Worm (Caenorhabditis elegans) whole organism, L3 larva: ENCODE data around the gene C02B8.7.

Experiments used
- R02D3.7 ChIP-seq: fragments of 150-350 bp; optimal IDR thresholded peaks from 2 replicates; lab custom pipeline; 2014; ENCODE audit warnings: missing biosample characterization, missing genetic modification characterization
- ZK546.5 ChIP-seq: sonication (generic microtip); optimal IDR thresholded peaks from 2 replicates; lab custom pipeline; 2017; ENCODE audit warnings: missing biosample characterization, missing genetic modification characterization
- ama-1 ChIP-seq: fragments of 150-350 bp; optimal IDR thresholded peaks from 2 replicates; lab custom pipeline; 2018
- ceh-16 ChIP-seq: sonication (generic microtip); optimal IDR thresholded peaks from 2 replicates; lab custom pipeline; 2017; ENCODE audit warnings: missing biosample characterization, missing genetic modification characterization
- ceh-28 ChIP-seq: fragments of 150-350 bp; optimal IDR thresholded peaks from 2 replicates; lab custom pipeline; 2014; ENCODE audit warnings: missing biosample characterization, missing genetic modification reagents, missing genetic modification characterization
- ceh-82 ChIP-seq: fragments of 150-350 bp; optimal IDR thresholded peaks from 2 replicates; lab custom pipeline; 2014; ENCODE audit warnings: missing biosample characterization, missing genetic modification characterization
- ceh-9 ChIP-seq: sonication (generic microtip); optimal IDR thresholded peaks from 2 replicates; lab custom pipeline; 2018; ENCODE audit warnings: missing biosample characterization, missing genetic modification characterization
- daf-12 ChIP-seq: fragments of 150-350 bp; optimal IDR thresholded peaks from 2 replicates; lab custom pipeline; 2014; ENCODE audit warnings: missing biosample characterization, missing genetic modification reagents, missing genetic modification characterization
- egl-27 ChIP-seq: sonication (generic microtip); optimal IDR thresholded peaks from 4 replicates; lab custom pipeline; 2017; ENCODE audit warnings: missing biosample characterization, missing genetic modification reagents, missing genetic modification characterization
- egl-5 ChIP-seq: fragments of 150-350 bp; optimal IDR thresholded peaks from 2 replicates; lab custom pipeline; 2017; ENCODE audit warnings: missing biosample characterization, missing genetic modification reagents, missing genetic modification characterization, inconsistent platforms
- elt-1 ChIP-seq: fragments of 150-350 bp; optimal IDR thresholded peaks from 2 replicates; lab custom pipeline; 2014; ENCODE audit warnings: missing biosample characterization, missing genetic modification characterization
- elt-2 ChIP-seq: sonication (generic microtip); optimal IDR thresholded peaks from 2 replicates; lab custom pipeline; 2016; ENCODE audit warnings: missing genetic modification reagents, mild to moderate bottlenecking, missing genetic modification characterization, missing compliant biosample characterization
- elt-3 ChIP-seq, 3 experiments: fragments of 150-350 bp in 1 of 3; sonication (generic microtip) in 2 of 3; optimal IDR thresholded peaks; 2 replicates in 2 of 3; 4 replicates in 1 of 3; lab custom pipeline; 2014 to 2017; ENCODE audit warnings: missing biosample characterization in 3 of 3, missing genetic modification characterization in 3 of 3
- eor-1 ChIP-seq, 2 experiments: fragments of 150-350 bp; optimal IDR thresholded peaks; 2 replicates each; lab custom pipeline; 2014 to 2018; ENCODE audit warnings: missing biosample characterization in 2 of 2, missing genetic modification characterization in 2 of 2
- fkh-10 ChIP-seq: sonication (generic microtip); optimal IDR thresholded peaks from 2 replicates; lab custom pipeline; 2017; ENCODE audit warnings: missing biosample characterization, missing genetic modification reagents, missing genetic modification characterization
- fkh-2 ChIP-seq: fragments of 150-350 bp; optimal IDR thresholded peaks from 2 replicates; lab custom pipeline; 2014; ENCODE audit warnings: missing biosample characterization, missing genetic modification reagents, missing genetic modification characterization
- fos-1 ChIP-seq: fragments of 150-350 bp; optimal IDR thresholded peaks from 2 replicates; lab custom pipeline; 2014; ENCODE audit warnings: missing biosample characterization, missing genetic modification characterization
- hmg-11 ChIP-seq: sonication (generic microtip); optimal IDR thresholded peaks from 2 replicates; lab custom pipeline; 2016; ENCODE audit warnings: missing genetic modification characterization, missing compliant biosample characterization
- jun-1 ChIP-seq: fragments of 150-350 bp; optimal IDR thresholded peaks from 2 replicates; lab custom pipeline; 2014; ENCODE audit warnings: missing biosample characterization, missing genetic modification reagents, missing genetic modification characterization
- lin-15B ChIP-seq: fragments of 150-350 bp; optimal IDR thresholded peaks from 2 replicates; lab custom pipeline; 2014; ENCODE audit warnings: missing biosample characterization, missing genetic modification characterization
- lin-39 ChIP-seq: fragments of 150-350 bp; optimal IDR thresholded peaks from 2 replicates; lab custom pipeline; 2018; ENCODE audit warnings: missing biosample characterization, missing genetic modification reagents, missing genetic modification characterization
- lsy-12 ChIP-seq: sonication (generic microtip); optimal IDR thresholded peaks from 2 replicates; lab custom pipeline; 2016; ENCODE audit warnings: mild to moderate bottlenecking, missing genetic modification characterization, missing compliant biosample characterization
- mdl-1 ChIP-seq: fragments of 150-350 bp; optimal IDR thresholded peaks from 2 replicates; lab custom pipeline; 2014; ENCODE audit warnings: missing biosample characterization, missing genetic modification characterization
- mml-1 ChIP-seq: fragments of 150-350 bp; sonication (generic microtip); optimal IDR thresholded peaks from 3 replicates; lab custom pipeline; 2014; ENCODE audit warnings: missing biosample characterization, missing genetic modification characterization
- nfya-1 ChIP-seq: sonication (generic microtip); optimal IDR thresholded peaks from 2 replicates; lab custom pipeline; 2017; ENCODE audit warnings: missing genetic modification characterization, mild to moderate bottlenecking, missing compliant biosample characterization, antibody characterized with exemption, moderate library complexity; ENCODE audit not compliant: insufficient read depth
- nhr-11 ChIP-seq: fragments of 150-350 bp; optimal IDR thresholded peaks from 2 replicates; lab custom pipeline; 2014; ENCODE audit warnings: missing biosample characterization, missing genetic modification characterization
- nhr-23 ChIP-seq: fragments of 150-350 bp; optimal IDR thresholded peaks from 2 replicates; lab custom pipeline; 2014; ENCODE audit warnings: missing biosample characterization, missing genetic modification reagents, missing genetic modification characterization
- nhr-237 ChIP-seq: fragments of 150-350 bp; optimal IDR thresholded peaks from 2 replicates; lab custom pipeline; 2014; ENCODE audit warnings: missing biosample characterization, missing genetic modification characterization
- nhr-25 ChIP-seq: sonication (generic microtip); optimal IDR thresholded peaks from 2 replicates; lab custom pipeline; 2017; ENCODE audit warnings: missing biosample characterization, missing genetic modification characterization
- nhr-28 ChIP-seq: fragments of 150-350 bp; optimal IDR thresholded peaks from 2 replicates; lab custom pipeline; 2014; ENCODE audit warnings: missing biosample characterization, missing genetic modification characterization
- nhr-43 ChIP-seq: sonication (generic microtip); optimal IDR thresholded peaks from 2 replicates; lab custom pipeline; 2016; ENCODE audit warnings: mild to moderate bottlenecking, missing genetic modification characterization, missing compliant biosample characterization; ENCODE audit not compliant: poor library complexity, severe bottlenecking
- nhr-67 ChIP-seq: fragments of 150-350 bp; optimal IDR thresholded peaks from 2 replicates; lab custom pipeline; 2014; ENCODE audit warnings: missing biosample characterization, missing genetic modification characterization
- nhr-76 ChIP-seq: fragments of 150-350 bp; sonication (generic microtip); optimal IDR thresholded peaks from 5 replicates; lab custom pipeline; 2014; ENCODE audit warnings: missing biosample characterization, missing genetic modification characterization
- pha-4 ChIP-seq: fragments of 150-350 bp; optimal IDR thresholded peaks from 2 replicates; lab custom pipeline; 2014; ENCODE audit warnings: missing biosample characterization, missing genetic modification reagents, missing genetic modification characterization
- pqm-1 ChIP-seq: fragments of 150-350 bp; optimal IDR thresholded peaks from 2 replicates; lab custom pipeline; 2017; ENCODE audit warnings: missing biosample characterization, missing genetic modification characterization, inconsistent platforms
- sea-2 ChIP-seq: fragments of 150-350 bp; sonication (generic microtip); optimal IDR thresholded peaks from 4 replicates; lab custom pipeline; 2014; ENCODE audit warnings: missing biosample characterization, missing genetic modification reagents, missing genetic modification characterization
- skn-1 ChIP-seq: fragments of 150-350 bp; optimal IDR thresholded peaks from 2 replicates; lab custom pipeline; 2014; ENCODE audit warnings: missing biosample characterization, missing genetic modification characterization
- snpc-4 ChIP-seq: fragments of 150-350 bp; optimal IDR thresholded peaks from 2 replicates; lab custom pipeline; 2014; ENCODE audit warnings: missing biosample characterization, missing genetic modification characterization
- unc-39 ChIP-seq: sonication (generic microtip); optimal IDR thresholded peaks from 4 replicates; lab custom pipeline; 2017; ENCODE audit warnings: missing biosample characterization, missing genetic modification characterization
- unc-62 ChIP-seq: fragments of 150-350 bp; sonication (generic microtip); optimal IDR thresholded peaks from 4 replicates; lab custom pipeline; 2014; ENCODE audit warnings: missing biosample characterization, missing genetic modification reagents, missing genetic modification characterization
- zag-1 ChIP-seq: fragments of 150-350 bp; optimal IDR thresholded peaks from 2 replicates; lab custom pipeline; 2014; ENCODE audit warnings: missing biosample characterization, missing genetic modification characterization
- ztf-11 ChIP-seq: fragments of 150-350 bp; optimal IDR thresholded peaks from 2 replicates; lab custom pipeline; 2014; ENCODE audit warnings: missing biosample characterization, missing genetic modification characterization
- ztf-4 ChIP-seq: fragments of 150-350 bp; optimal IDR thresholded peaks from 2 replicates; lab custom pipeline; 2014; ENCODE audit warnings: missing biosample characterization, missing genetic modification characterization

The C02B8.7 gene

DNA sequence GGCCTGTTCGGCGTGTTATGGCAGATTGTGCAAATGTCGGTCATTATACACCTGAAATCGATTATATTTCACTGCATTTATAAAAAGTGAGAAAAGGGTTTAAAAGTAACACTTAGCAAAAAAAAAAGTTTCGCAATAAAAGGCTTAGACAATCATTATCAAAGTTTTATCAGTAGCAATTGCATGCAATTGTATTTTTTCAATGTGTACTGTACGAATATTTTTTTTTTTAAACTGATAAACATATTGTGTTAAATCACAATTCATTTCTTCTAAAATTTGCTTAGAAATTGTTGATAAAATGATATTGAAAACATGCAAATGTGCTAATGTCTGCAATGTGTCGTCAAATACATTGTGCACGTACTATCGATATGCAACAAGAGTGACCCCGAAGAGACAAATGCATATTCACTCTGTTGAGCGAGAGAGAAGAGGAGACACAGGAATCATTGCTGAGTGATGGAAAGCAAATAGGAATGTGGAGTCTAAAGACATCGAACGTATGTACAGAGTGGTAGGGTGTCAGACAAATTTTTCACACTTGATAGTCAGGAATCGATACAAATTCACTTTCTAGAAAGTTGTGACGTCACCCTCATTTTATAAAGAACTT, 1.3 kb downstream of the C02B8.7 start, which contains the start of gene C02B8.6:
TSS of gene C02B8.6 (minus strand) at position 51 of the 616 bp plus-strand sequence.
- TF ChIP-seq zag-1 (tag; lab: Kevin White, UChicago) (no peak), nfya-1 (tag; lab: Kevin White, UChicago) (peak; percentile 51), pqm-1 (tag; lab: Kevin White, UChicago) (peak; percentile 64), nhr-43 (tag; lab: Kevin White, UChicago) (no peak), pha-4 (tag; lab: Kevin White, UChicago) (peak; percentile 85), nhr-76 (tag; lab: Kevin White, UChicago) (no peak), lin-15B (tag; lab: Kevin White, UChicago) (peak; percentile 14), ceh-9 (tag; lab: Kevin White, UChicago) (no peak), ceh-82 (no peak), snpc-4 (tag; lab: Kevin White, UChicago) (peak; percentile 12), egl-27 (no peak), fkh-2 (tag; lab: Kevin White, UChicago) (no peak), hmg-11 (tag; lab: Kevin White, UChicago) (peak; percentile 53), daf-12 (no peak), nhr-23 (tag; lab: Kevin White, UChicago) (no peak), nhr-28 (tag; lab: Kevin White, UChicago) (no peak), elt-1 (tag; lab: Kevin White, UChicago) (no peak), sea-2 (no peak), elt-3 (tag; optimal IDR thresholded peaks at IDR 0.05; lab: Kevin White, UChicago) (no peak), nhr-11 (tag; lab: Kevin White, UChicago) (no peak), R02D3.7 (tag; lab: Kevin White, UChicago) (no peak), skn-1 (tag; lab: Kevin White, UChicago) (peak; percentile 19), ztf-4 (tag; lab: Kevin White, UChicago) (no peak), ceh-28 (tag; lab: Kevin White, UChicago) (peak; percentile 73), eor-1 (tag; optimal IDR thresholded peaks at IDR 0.05; lab: Kevin White, UChicago) (no peak), egl-5 (tag; lab: Kevin White, UChicago) (no peak), mdl-1 (tag; lab: Kevin White, UChicago) (no peak), ama-1 (lab: Kevin White, UChicago) (no peak), ztf-11 (tag; lab: Kevin White, UChicago) (no peak), lin-39 (tag; lab: Kevin White, UChicago) (peak; percentile 60), elt-2 (tag; lab: Kevin White, UChicago) (peak; percentile 70), nhr-237 (tag; lab: Kevin White, UChicago) (no peak), ZK546.5 (tag; lab: Kevin White, UChicago) (no peak), mml-1 (no peak), fos-1 (no peak), nhr-67 (tag; lab: Kevin White, UChicago) (no peak), jun-1 (tag; lab: Kevin White, UChicago) (no peak), unc-62 (no peak)

DNA sequence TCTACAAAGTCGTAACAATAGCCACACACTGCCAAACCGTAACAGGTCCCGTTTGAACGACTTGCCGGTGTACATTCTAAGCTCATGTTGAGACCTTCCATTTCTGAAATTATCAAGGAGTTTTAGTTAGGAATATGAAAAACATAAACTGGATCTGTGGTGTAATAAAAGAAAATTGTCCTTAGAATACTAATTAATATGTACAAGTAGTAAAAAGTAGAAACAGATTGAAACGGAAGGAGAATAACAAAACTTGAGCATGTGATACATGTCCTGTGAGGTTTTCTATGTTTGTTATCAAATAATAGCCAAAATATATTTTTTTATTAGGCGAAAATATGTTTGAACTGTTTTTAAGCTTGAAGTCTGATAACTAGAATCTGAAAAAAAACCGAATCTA, 8.1 kb downstream of the C02B8.7 start, which contains the start of gene frpr-1:
TSS of gene frpr-1 (minus strand) at position 101 of the 400 bp plus-strand sequence.
- TF ChIP-seq fkh-10 (GFP tag; lab: Kevin White, UChicago) (no peak), pqm-1 (tag; lab: Kevin White, UChicago) (no peak), ceh-28 (tag; lab: Kevin White, UChicago) (no peak), ceh-9 (tag; lab: Kevin White, UChicago) (no peak), nhr-25 (no peak), unc-39 (tag; lab: Kevin White, UChicago) (no peak), mdl-1 (tag; lab: Kevin White, UChicago) (no peak), sea-2 (no peak), nhr-76 (tag; lab: Kevin White, UChicago) (no peak), nhr-67 (tag; lab: Kevin White, UChicago) (no peak), egl-27 (no peak), zag-1 (tag; lab: Kevin White, UChicago) (no peak), egl-5 (tag; lab: Kevin White, UChicago) (no peak), pha-4 (tag; lab: Kevin White, UChicago) (no peak), elt-3 (tag; optimal IDR thresholded peaks at IDR 0.05; lab: Kevin White, UChicago) (no peak), ceh-16 (tag; lab: Kevin White, UChicago) (no peak), lsy-12 (tag; lab: Kevin White, UChicago) (no peak), unc-62 (no peak)
